Worm (Caenorhabditis elegans) whole organism, L3 larva: ENCODE measurements around the gene mab-10.

Source experiments
- ama-1 ChIP-seq: fragments of 150-350 bp; optimal IDR thresholded peaks from 2 replicates; lab custom pipeline; 2018
- elt-1 ChIP-seq: fragments of 150-350 bp; optimal IDR thresholded peaks from 2 replicates; lab custom pipeline; 2014; ENCODE audit warnings: missing biosample characterization, missing genetic modification characterization
- lin-39 ChIP-seq: fragments of 150-350 bp; optimal IDR thresholded peaks from 2 replicates; lab custom pipeline; 2018; ENCODE audit warnings: missing biosample characterization, missing genetic modification reagents, missing genetic modification characterization
- mdl-1 ChIP-seq: fragments of 150-350 bp; optimal IDR thresholded peaks from 2 replicates; lab custom pipeline; 2014; ENCODE audit warnings: missing biosample characterization, missing genetic modification characterization
- nhr-12 ChIP-seq: fragments of 150-350 bp; optimal IDR thresholded peaks from 2 replicates; lab custom pipeline; 2014; ENCODE audit warnings: missing biosample characterization, missing genetic modification characterization
- nhr-237 ChIP-seq: fragments of 150-350 bp; optimal IDR thresholded peaks from 2 replicates; lab custom pipeline; 2014; ENCODE audit warnings: missing biosample characterization, missing genetic modification characterization
- nhr-25 ChIP-seq: sonication (generic microtip); optimal IDR thresholded peaks from 2 replicates; lab custom pipeline; 2017; ENCODE audit warnings: missing biosample characterization, missing genetic modification characterization
- nhr-28 ChIP-seq: fragments of 150-350 bp; optimal IDR thresholded peaks from 2 replicates; lab custom pipeline; 2014; ENCODE audit warnings: missing biosample characterization, missing genetic modification characterization
- sea-2 ChIP-seq: fragments of 150-350 bp; sonication (generic microtip); optimal IDR thresholded peaks from 4 replicates; lab custom pipeline; 2014; ENCODE audit warnings: missing biosample characterization, missing genetic modification reagents, missing genetic modification characterization
- unc-62 ChIP-seq: fragments of 150-350 bp; sonication (generic microtip); optimal IDR thresholded peaks from 4 replicates; lab custom pipeline; 2014; ENCODE audit warnings: missing biosample characterization, missing genetic modification reagents, missing genetic modification characterization

- no peak for TF ChIP-seq sea-2 (GFP tag; lab: Kevin White, UChicago)
- TF ChIP-seq unc-62 (GFP tag; lab: Kevin White, UChicago), result no peak
- no peak for TF ChIP-seq nhr-237 (tag; lab: Kevin White, UChicago)
- TF ChIP-seq mdl-1 (tag; lab: Kevin White, UChicago), result no peak
- no peak for TF ChIP-seq nhr-25
- TF ChIP-seq lin-39 (tag; lab: Kevin White, UChicago), result no peak
- TF ChIP-seq ama-1 (lab: Kevin White, UChicago), result no peak
- no peak for TF ChIP-seq elt-1 (tag; lab: Kevin White, UChicago)
- no peak for TF ChIP-seq nhr-28 (tag; lab: Kevin White, UChicago)
- no peak for TF ChIP-seq nhr-12 (tag; lab: Kevin White, UChicago)
Observed at ce11 chrII:10537571-10537970, 9.7 kb downstream of the mab-10 start, which contains the start of gene R166.2.
